Worm (Caenorhabditis elegans) whole organism, L4 larva: ENCODE results near the gene com-1.

ENCODE experiments used
- aly-2 ChIP-seq: sonication (generic microtip); optimal IDR thresholded peaks from 2 replicates; lab custom pipeline; 2018; ENCODE audit warnings: missing biosample characterization, missing genetic modification characterization
- ceh-82 ChIP-seq: sonication (generic microtip); optimal IDR thresholded peaks from 2 replicates; lab custom pipeline; 2017; ENCODE audit warnings: missing biosample characterization, missing genetic modification characterization
- cey-2 ChIP-seq: sonication (generic microtip); optimal IDR thresholded peaks from 3 replicates; lab custom pipeline; 2017; ENCODE audit warnings: missing genetic modification characterization, mild to moderate bottlenecking, missing compliant biosample characterization, antibody characterized with exemption, borderline replicate concordance; ENCODE audit not compliant: insufficient read depth
- daf-19 ChIP-seq: fragments of 200-800 bp; sonication (Bioruptor generic); conservative IDR thresholded peaks from 2 replicates; pipeline ENCODE4 v1.3.6; 2022; ENCODE audit warnings: missing genetic modification characterization, missing compliant biosample characterization
- lin-39 ChIP-seq: fragments of 150-350 bp; optimal IDR thresholded peaks from 2 replicates; lab custom pipeline; 2014; ENCODE audit warnings: missing biosample characterization, missing genetic modification reagents, missing genetic modification characterization
- mep-1 ChIP-seq: fragments of 150-350 bp; sonication (generic microtip); optimal IDR thresholded peaks from 3 replicates; lab custom pipeline; 2014; ENCODE audit warnings: missing biosample characterization, missing genetic modification characterization
- mes-2 ChIP-seq: sonication (generic microtip); optimal IDR thresholded peaks from 2 replicates; lab custom pipeline; 2016; ENCODE audit warnings: missing genotype, mild to moderate bottlenecking, missing genetic modification characterization, missing compliant biosample characterization; ENCODE audit not compliant: poor library complexity, severe bottlenecking
- nhr-25 ChIP-seq: sonication (generic microtip); optimal IDR thresholded peaks from 2 replicates; lab custom pipeline; 2017; ENCODE audit warnings: missing genetic modification characterization, mild to moderate bottlenecking, missing compliant biosample characterization, antibody characterized with exemption, moderate library complexity, borderline replicate concordance; ENCODE audit not compliant: insufficient read depth
- nhr-41 ChIP-seq: fragments of 200-800 bp; sonication (Bioruptor generic); IDR thresholded peaks from 2 replicates; pipeline ENCODE4 v1.3.6; 2022; ENCODE audit warnings: missing genetic modification reagents, missing genetic modification characterization, missing compliant biosample characterization
- pha-4 ChIP-seq, 2 experiments: fragments of 150-350 bp in 1 of 2; fragments of 200-800 bp in 1 of 2; sonication (Bioruptor generic) in 1 of 2; IDR thresholded peaks in 1 of 2; optimal IDR thresholded peaks in 1 of 2; 2 replicates each; pipeline versions ENCODE4 v1.3.6 to Lab custom; 2014 to 2022; ENCODE audit warnings: missing genetic modification characterization in 2 of 2, missing genetic modification reagents in 2 of 2, missing biosample characterization in 1 of 2, missing compliant biosample characterization in 1 of 2
- skn-1 ChIP-seq: fragments of 150-350 bp; optimal IDR thresholded peaks from 2 replicates; lab custom pipeline; 2014; ENCODE audit warnings: missing biosample characterization, missing genetic modification characterization
- spr-1 ChIP-seq: sonication (generic microtip); optimal IDR thresholded peaks from 2 replicates; lab custom pipeline; 2016; ENCODE audit warnings: mild to moderate bottlenecking, missing genetic modification characterization, missing compliant biosample characterization
- vab-7 ChIP-seq: fragments of 200-800 bp; sonication (Bioruptor generic); IDR thresholded peaks from 2 replicates; pipeline ENCODE4 v1.3.6; 2022; ENCODE audit warnings: missing genetic modification reagents, missing genetic modification characterization, missing compliant biosample characterization
- zip-2 ChIP-seq: fragments of 150-350 bp; optimal IDR thresholded peaks from 2 replicates; lab custom pipeline; 2014; ENCODE audit warnings: missing biosample characterization, missing genetic modification characterization

ce11 chrIII:10848858-10849257, 47.3 kb upstream of the com-1 start, which contains the start of the genes fbxb-85 and hex-3:
- peak; percentile 82 for TF ChIP-seq daf-19 (GFP tag; lab: Robert Waterston, UW)
- peak; percentile 95 for TF ChIP-seq mes-2 (tag; lab: Kevin White, UChicago)
- peak; percentile 60; the same call in 1 of the 2 replicates for TF ChIP-seq vab-7 (GFP tag; lab: Robert Waterston, UW)
- no peak for TF ChIP-seq ceh-82
- TF ChIP-seq aly-2 (tag; lab: Kevin White, UChicago): no peak
- peak; percentile 68 for TF ChIP-seq nhr-25 (tag; lab: Kevin White, UChicago)
- no peak for TF ChIP-seq cey-2
- peak; percentile 83 for TF ChIP-seq pha-4 (GFP tag; IDR thresholded peaks at IDR 0.05; lab: Robert Waterston, UW)
- no peak for TF ChIP-seq pha-4 (tag; optimal IDR thresholded peaks at IDR 0.05; lab: Kevin White, UChicago)
- peak; percentile 94 for TF ChIP-seq mep-1 (tag; lab: Kevin White, UChicago)
- TF ChIP-seq spr-1: peak; percentile 92
- no peak for TF ChIP-seq skn-1 (tag; lab: Kevin White, UChicago)
- no peak for TF ChIP-seq nhr-41 (GFP tag; lab: Robert Waterston, UW)
- no peak for TF ChIP-seq lin-39 (tag; lab: Kevin White, UChicago)
- peak; percentile 68 for TF ChIP-seq zip-2 (tag; lab: Kevin White, UChicago)
